Worm (Caenorhabditis elegans): Measurements from ENCODE around the gene spin-3.
A peak's percentile ranks its signal among the peaks of the same experiment; 100 is the strongest.

The spin-3 gene

ce11 chrX:13159890-13160289, 29.8 kb downstream of the spin-3 start:
- TF ChIP-seq unc-62 (GFP tag; optimal IDR thresholded peaks at IDR 0.05) (peak; percentile 2), attf-5 (GFP tag; optimal IDR thresholded peaks at IDR 0.05) (no peak), cebp-1 (GFP tag; IDR thresholded peaks at IDR 0.05) (peak; percentile 73), cebp-1 (tag; optimal IDR thresholded peaks at IDR 0.05) (peak; percentile 78), F39B2.1 (GFP tag; IDR thresholded peaks at IDR 0.05) (no peak), madf-6 (GFP tag; IDR thresholded peaks at IDR 0.05) (no peak), hlh-12 (tag; optimal IDR thresholded peaks at IDR 0.05) (no peak), nhr-80 (tag; optimal IDR thresholded peaks at IDR 0.05) (peak; percentile 43)

DNA sequence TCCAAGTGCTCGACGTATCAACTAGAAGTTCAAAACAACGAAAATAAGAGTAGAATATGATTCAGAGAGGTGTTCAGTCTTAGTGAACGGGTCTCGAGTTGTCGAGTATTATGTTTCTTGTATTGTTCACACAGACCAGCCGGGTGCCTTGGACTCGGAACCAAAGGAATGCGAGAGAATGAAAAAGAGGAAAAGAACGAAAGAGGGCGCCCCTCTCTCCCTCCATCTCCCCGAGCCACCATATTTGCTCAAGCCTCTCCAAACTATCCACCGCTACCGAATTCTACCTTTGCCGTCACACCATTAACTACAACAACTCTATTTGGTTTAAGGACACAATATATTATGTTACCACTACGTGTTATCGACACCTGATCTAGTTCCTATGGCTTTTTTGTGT, 31.7 kb downstream of the spin-3 start:
- TF ChIP-seq hlh-26 (GFP tag; conservative IDR thresholded peaks at IDR 0.05) (no peak), unc-62 (GFP tag; optimal IDR thresholded peaks at IDR 0.05) (no peak), lin-35 (GFP tag; optimal IDR thresholded peaks at IDR 0.05) (no peak), F23B12.7 (tag; optimal IDR thresholded peaks at IDR 0.05; ENCODE audit: insufficient read depth) (no peak), Y56A3A.18 (GFP tag; IDR thresholded peaks at IDR 0.05) (no peak), tbx-9 (tag; optimal IDR thresholded peaks at IDR 0.05; ENCODE audit: borderline replicate concordance) (no peak), attf-3 (GFP tag; conservative IDR thresholded peaks at IDR 0.05) (no peak), aptf-2 (GFP tag; conservative IDR thresholded peaks at IDR 0.05) (no peak), ceh-58 (GFP tag; IDR thresholded peaks at IDR 0.05) (no peak), ets-4 (GFP tag; optimal IDR thresholded peaks at IDR 0.05) (no peak), ZK185.1 (tag; optimal IDR thresholded peaks at IDR 0.05; ENCODE audit: poor library complexity, severe bottlenecking) (no peak), snpc-1.3 (tag; optimal IDR thresholded peaks at IDR 0.05; ENCODE audit: insufficient read depth) (no peak), F33H1.4 (GFP tag; IDR thresholded peaks at IDR 0.05) (no peak), sea-2 (GFP tag; IDR thresholded peaks at IDR 0.05) (no peak), ztf-18 (tag; optimal IDR thresholded peaks at IDR 0.05) (no peak), Y79H2A.3 (GFP tag; conservative IDR thresholded peaks at IDR 0.05) (no peak), dpl-1 (GFP tag; optimal IDR thresholded peaks at IDR 0.05) (no peak), gei-17 (GFP tag; optimal IDR thresholded peaks at IDR 0.05) (no peak), lag-1 (GFP tag; IDR thresholded peaks at IDR 0.05) (no peak)

DNA sequence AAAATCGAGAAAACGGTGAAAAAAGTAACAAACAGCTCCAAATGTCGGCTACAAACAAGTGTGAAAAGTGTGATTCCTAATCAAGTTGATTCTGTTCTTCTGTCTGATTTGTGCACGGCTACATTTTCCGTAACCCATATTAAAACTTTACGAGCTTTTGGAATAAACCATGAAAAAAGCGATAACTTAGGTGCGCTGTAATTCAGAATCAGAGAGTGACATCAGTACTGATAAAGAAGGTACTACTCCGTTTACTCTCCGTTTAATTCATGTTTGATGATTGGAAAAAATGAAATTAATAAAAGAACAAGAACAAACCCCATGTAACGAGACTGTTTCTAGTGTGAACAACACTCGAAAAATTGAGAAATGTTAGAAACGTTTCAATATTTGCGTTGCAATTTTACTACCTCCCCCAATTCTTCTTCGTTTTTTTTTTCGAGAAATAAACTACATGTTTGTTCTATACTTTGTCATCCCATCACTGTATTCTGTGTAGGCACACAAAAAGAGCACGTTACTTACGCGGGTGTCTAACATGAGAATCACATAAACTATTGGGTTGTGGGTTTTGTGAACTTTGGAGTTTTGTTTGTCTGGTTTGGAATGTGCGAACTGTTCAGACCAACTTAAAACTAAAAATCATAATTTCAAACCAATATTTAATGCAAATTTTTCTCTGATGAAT, 32.4 kb downstream of the spin-3 start:
- TF ChIP-seq B0261.1 (tag; optimal IDR thresholded peaks at IDR 0.05) (no peak), madf-8 (GFP tag; conservative IDR thresholded peaks at IDR 0.05) (no peak), egrh-3 (GFP tag; IDR thresholded peaks at IDR 0.05) (no peak), ets-4 (GFP tag; optimal IDR thresholded peaks at IDR 0.05) (no peak), atf-7 (tag; optimal IDR thresholded peaks at IDR 0.05) (no peak), somi-1 (GFP tag; optimal IDR thresholded peaks at IDR 0.05) (no peak)

DNA sequence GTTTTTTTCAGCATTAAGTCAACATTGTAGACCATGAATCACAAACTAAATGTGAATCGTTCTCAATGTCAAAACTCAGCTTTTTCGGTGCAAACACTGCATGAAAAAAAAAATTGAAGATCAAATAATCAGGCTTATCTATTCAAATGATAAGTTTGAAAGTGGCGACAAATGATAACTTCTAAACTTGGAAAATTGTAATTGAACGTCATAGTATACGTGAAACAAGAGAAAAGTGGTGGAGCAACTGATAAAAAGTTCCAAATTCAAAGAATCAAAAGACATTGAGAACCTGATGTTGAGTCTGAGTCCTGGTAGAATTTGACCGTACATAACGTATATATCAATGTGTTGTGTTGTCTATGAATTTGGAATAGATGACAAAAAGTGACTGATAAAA, 33.1 kb downstream of the spin-3 start:
- TF ChIP-seq nfyb-1 (GFP tag; IDR thresholded peaks at IDR 0.05) (no peak), nhr-80 (tag; optimal IDR thresholded peaks at IDR 0.05) (peak; percentile 69)

- TF ChIP-seq egl-44 (GFP tag; IDR thresholded peaks at IDR 0.05) (no peak), nhr-90 (tag; optimal IDR thresholded peaks at IDR 0.05) (no peak), somi-1 (GFP tag; optimal IDR thresholded peaks at IDR 0.05) (peak; percentile 36), ztf-3 (GFP tag; optimal IDR thresholded peaks at IDR 0.05) (no peak), chd-7 (tag; optimal IDR thresholded peaks at IDR 0.05) (peak; percentile 16), B0336.3 (GFP tag; IDR thresholded peaks at IDR 0.05) (no peak), cebp-1 (GFP tag; IDR thresholded peaks at IDR 0.05) (no peak), cebp-1 (tag; optimal IDR thresholded peaks at IDR 0.05) (peak; percentile 18), mel-28 (tag; optimal IDR thresholded peaks at IDR 0.05; ENCODE audit: borderline replicate concordance) (peak; percentile 2)
These were observed 34.3 kb downstream of the spin-3 start for ce11 chrX:13164301-13164700.

Data from whole organism, young adult.